Fruit fly (Drosophila melanogaster) whole organism, embryonic: Measurements from ENCODE around the gene Pgant8.

Experiments
- Adf1 ChIP-seq: fragments of 200-800 bp; sonication (Bioruptor generic); IDR thresholded peaks from 2 replicates; pipeline ENCODE4 v1.3.6; 2022; ENCODE audit warnings: missing biosample characterization, missing genetic modification characterization
- Asciz ChIP-seq: fragments of 200-800 bp; sonication (Bioruptor generic); optimal IDR thresholded peaks from 2 replicates; lab custom pipeline; 2017; ENCODE audit warnings: missing biosample characterization, mild to moderate bottlenecking, missing genetic modification characterization, missing genetic modification reagents
- Atf3 ChIP-seq: fragments of 200-800 bp; sonication (Bioruptor generic); optimal IDR thresholded peaks from 3 replicates; lab custom pipeline; 2016; ENCODE audit warnings: missing biosample characterization, missing genetic modification characterization
- Atf6 ChIP-seq: fragments of 200-800 bp; sonication (Bioruptor generic); IDR thresholded peaks from 2 replicates; pipeline ENCODE4 v1.3.6; 2022; ENCODE audit warnings: missing biosample characterization, missing genetic modification characterization
- Bgb ChIP-seq: fragments of 200-800 bp; sonication (Bioruptor generic); IDR thresholded peaks from 2 replicates; pipeline ENCODE4 v1.3.6; 2022; ENCODE audit warnings: missing biosample characterization, missing genetic modification characterization; ENCODE audit not compliant: partially characterized antibody
- BtbVII ChIP-seq: fragments of 200-800 bp; sonication (Bioruptor generic); optimal IDR thresholded peaks from 3 replicates; lab custom pipeline; 2017; ENCODE audit warnings: missing biosample characterization, mild to moderate bottlenecking, missing genetic modification characterization
- CG10147 ChIP-seq: fragments of 200-800 bp; sonication (Bioruptor generic); optimal IDR thresholded peaks from 2 replicates; lab custom pipeline; 2019; ENCODE audit warnings: missing biosample characterization, mild to moderate bottlenecking, missing genetic modification characterization, moderate library complexity
- CG10366 ChIP-seq: fragments of 200-800 bp; sonication (Bioruptor generic); IDR thresholded peaks from 2 replicates; pipeline ENCODE4 v1.3.6; 2022; ENCODE audit warnings: missing biosample characterization, missing genetic modification characterization
- CG12071 ChIP-seq: fragments of 200-800 bp; sonication (Bioruptor generic); optimal IDR thresholded peaks from 3 replicates; lab custom pipeline; 2018; ENCODE audit warnings: missing biosample characterization, mild to moderate bottlenecking, missing genetic modification characterization
- CG14050 ChIP-seq: fragments of 200-800 bp; sonication (Bioruptor generic); IDR thresholded peaks from 3 replicates; pipeline ENCODE4 v1.3.6; 2022; ENCODE audit warnings: missing biosample characterization, missing genetic modification characterization
- CG15269 ChIP-seq: fragments of 200-800 bp; sonication (Bioruptor generic); optimal IDR thresholded peaks from 2 replicates; lab custom pipeline; 2018; ENCODE audit warnings: missing biosample characterization, mild to moderate bottlenecking, missing genetic modification characterization, moderate library complexity
- CG16779 ChIP-seq: fragments of 200-800 bp; sonication (Bioruptor generic); IDR thresholded peaks from 2 replicates; pipeline ENCODE4 v1.3.6; 2022; ENCODE audit warnings: missing biosample characterization, missing genetic modification characterization
- CG2712 ChIP-seq: fragments of 200-800 bp; optimal IDR thresholded peaks from 3 replicates; lab custom pipeline; 2019; ENCODE audit warnings: missing biosample characterization, mild to moderate bottlenecking, missing genetic modification characterization, moderate library complexity
- CG2875 ChIP-seq: fragments of 200-800 bp; sonication (Bioruptor generic); optimal IDR thresholded peaks from 2 replicates; lab custom pipeline; 2017; ENCODE audit warnings: missing biosample characterization, mild to moderate bottlenecking, missing genetic modification characterization, missing genetic modification reagents
- CG30403 ChIP-seq: fragments of 200-800 bp; sonication (Bioruptor generic); optimal IDR thresholded peaks from 3 replicates; lab custom pipeline; 2016; ENCODE audit warnings: missing biosample characterization, missing genetic modification characterization
- CG32772 ChIP-seq: fragments of 200-800 bp; sonication (Bioruptor generic); IDR thresholded peaks from 2 replicates; pipeline ENCODE4 v1.3.6; 2022; ENCODE audit warnings: missing biosample characterization, missing genetic modification characterization
- CG3838 ChIP-seq: fragments of 200-800 bp; sonication (Bioruptor generic); optimal IDR thresholded peaks from 3 replicates; lab custom pipeline; 2016; ENCODE audit warnings: missing biosample characterization, missing genetic modification characterization
- CG4617 ChIP-seq: fragments of 200-800 bp; sonication (Bioruptor generic); optimal IDR thresholded peaks from 3 replicates; lab custom pipeline; 2016; ENCODE audit warnings: missing biosample characterization, missing genetic modification characterization, borderline replicate concordance
- CG6175 ChIP-seq: fragments of 200-800 bp; sonication (Bioruptor generic); IDR thresholded peaks from 3 replicates; pipeline ENCODE4 v1.3.6; 2022; ENCODE audit warnings: missing biosample characterization, missing genetic modification characterization
- CG7987 ChIP-seq: fragments of 200-800 bp; sonication (Bioruptor generic); optimal IDR thresholded peaks from 2 replicates; lab custom pipeline; 2018; ENCODE audit warnings: missing biosample characterization, mild to moderate bottlenecking, missing genetic modification characterization, moderate library complexity
- CG9437 ChIP-seq: fragments of 200-800 bp; sonication (Bioruptor generic); optimal IDR thresholded peaks from 2 replicates; lab custom pipeline; 2018; ENCODE audit warnings: missing biosample characterization, mild to moderate bottlenecking, missing genetic modification characterization
- CG9609 ChIP-seq: fragments of 200-800 bp; sonication (Bioruptor generic); optimal IDR thresholded peaks from 3 replicates; lab custom pipeline; 2016; ENCODE audit warnings: missing biosample characterization, missing genetic modification characterization
- CG9876 ChIP-seq: fragments of 200-800 bp; sonication (Bioruptor generic); optimal IDR thresholded peaks from 2 replicates; lab custom pipeline; 2016; ENCODE audit warnings: missing biosample characterization, missing genetic modification characterization
- Dll ChIP-seq: fragments of 200-800 bp; sonication (Bioruptor generic); IDR thresholded peaks from 4 replicates; pipeline ENCODE4 v1.3.6; 2022; ENCODE audit warnings: missing biosample characterization, missing genetic modification characterization; ENCODE audit not compliant: partially characterized antibody
- Gug ChIP-seq: fragments of 200-800 bp; sonication (Bioruptor generic); IDR thresholded peaks from 4 replicates; pipeline ENCODE4 v1.3.6; 2022; ENCODE audit warnings: missing biosample characterization, missing genetic modification characterization
- HLH54F ChIP-seq: fragments of 200-800 bp; sonication (Bioruptor generic); optimal IDR thresholded peaks from 3 replicates; lab custom pipeline; 2016; ENCODE audit warnings: missing biosample characterization, missing genetic modification characterization
- Hr39 ChIP-seq: fragments of >200 bp; optimal IDR thresholded peaks from 2 replicates; lab custom pipeline; 2017
- Hsf ChIP-seq: fragments of 200-800 bp; sonication (Bioruptor generic); optimal IDR thresholded peaks from 3 replicates; lab custom pipeline; 2016; ENCODE audit warnings: missing biosample characterization, missing genetic modification characterization
- Meics ChIP-seq: fragments of 200-800 bp; sonication (Bioruptor generic); optimal IDR thresholded peaks from 2 replicates; lab custom pipeline; 2017; ENCODE audit warnings: missing biosample characterization, mild to moderate bottlenecking, missing genetic modification characterization
- NK7.1 ChIP-seq: fragments of 200-800 bp; sonication (Bioruptor generic); optimal IDR thresholded peaks from 3 replicates; lab custom pipeline; 2016; ENCODE audit warnings: missing biosample characterization, missing genetic modification characterization
- Rfx ChIP-seq: fragments of 200-800 bp; sonication (Bioruptor generic); IDR thresholded peaks from 2 replicates; pipeline ENCODE4 v1.3.6; 2022; ENCODE audit warnings: missing biosample characterization, missing genetic modification characterization
- Side ChIP-seq: fragments of 200-800 bp; sonication (Bioruptor generic); optimal IDR thresholded peaks from 2 replicates; lab custom pipeline; 2016; ENCODE audit warnings: missing biosample characterization, missing genetic modification characterization
- abd-A ChIP-seq: fragments of 200-800 bp; sonication (Bioruptor generic); optimal IDR thresholded peaks from 3 replicates; lab custom pipeline; 2019; ENCODE audit warnings: missing biosample characterization, mild to moderate bottlenecking, missing genetic modification characterization, moderate library complexity
- ac ChIP-seq: fragments of 200-800 bp; sonication (Bioruptor generic); optimal IDR thresholded peaks from 3 replicates; lab custom pipeline; 2017; ENCODE audit warnings: missing biosample characterization, mild to moderate bottlenecking, missing genetic modification characterization
- ash1 ChIP-seq: fragments of 200-800 bp; sonication (Bioruptor generic); optimal IDR thresholded peaks from 2 replicates; lab custom pipeline; 2018; ENCODE audit warnings: missing biosample characterization, mild to moderate bottlenecking, missing genetic modification characterization
- bowl ChIP-seq: fragments of 200-800 bp; sonication (Bioruptor generic); IDR thresholded peaks from 2 replicates; pipeline ENCODE4 v1.3.6; 2022; ENCODE audit warnings: missing biosample characterization, missing genetic modification characterization
- br ChIP-seq: fragments of >200 bp; optimal IDR thresholded peaks from 2 replicates; lab custom pipeline; 2017
- chif ChIP-seq, 2 experiments: fragments of 200-800 bp; sonication (Bioruptor generic); optimal IDR thresholded peaks; 3 replicates each; lab custom pipeline; 2016; ENCODE audit warnings: missing biosample characterization in 2 of 2, missing genetic modification characterization in 2 of 2
- chinmo ChIP-seq: fragments of 200-800 bp; sonication (Bioruptor generic); IDR thresholded peaks from 4 replicates; pipeline ENCODE4 v1.3.6; 2022; ENCODE audit warnings: missing biosample characterization, missing genetic modification characterization; ENCODE audit not compliant: partially characterized antibody
- eyg ChIP-seq: fragments of 200-800 bp; sonication (Bioruptor generic); optimal IDR thresholded peaks from 3 replicates; lab custom pipeline; 2016; ENCODE audit warnings: missing biosample characterization, missing genetic modification characterization
- gcm2 ChIP-seq: fragments of 200-800 bp; sonication (Bioruptor generic); optimal IDR thresholded peaks from 2 replicates; lab custom pipeline; 2016; ENCODE audit warnings: missing biosample characterization, missing genetic modification characterization
- knrl ChIP-seq: fragments of 200-800 bp; sonication (Bioruptor generic); IDR thresholded peaks from 3 replicates; pipeline ENCODE4 v1.3.6; 2022; ENCODE audit warnings: missing biosample characterization, missing genetic modification characterization; ENCODE audit not compliant: partially characterized antibody
- lab ChIP-seq: fragments of 200-800 bp; sonication (Bioruptor generic); optimal IDR thresholded peaks from 3 replicates; lab custom pipeline; 2017; ENCODE audit warnings: missing biosample characterization, missing genetic modification characterization, mild to moderate bottlenecking, moderate library complexity, missing genetic modification reagents
- luna ChIP-seq: fragments of 200-800 bp; sonication (Bioruptor generic); optimal IDR thresholded peaks from 2 replicates; lab custom pipeline; 2016; ENCODE audit warnings: missing biosample characterization, missing genetic modification characterization
- prd ChIP-seq, 3 experiments: fragments of >200 bp in 2 of 3; fragments of 200-800 bp in 1 of 3; sonication (Bioruptor generic) in 1 of 3; optimal IDR thresholded peaks in 2 of 3; IDR thresholded peaks in 1 of 3; 2 replicates in 2 of 3; 3 replicates in 1 of 3; pipeline versions ENCODE4 v1.3.6 to Lab custom; 2017 to 2022; ENCODE audit warnings: missing biosample characterization in 1 of 3, missing genetic modification characterization in 1 of 3
- rib ChIP-seq: fragments of 200-800 bp; sonication (Bioruptor generic); IDR thresholded peaks from 2 replicates; pipeline ENCODE4 v1.3.6; 2022; ENCODE audit warnings: missing biosample characterization, missing genetic modification characterization
- run ChIP-seq: fragments of 200-800 bp; sonication (Bioruptor generic); optimal IDR thresholded peaks from 3 replicates; lab custom pipeline; 2018; ENCODE audit warnings: missing biosample characterization, mild to moderate bottlenecking, missing genetic modification characterization
- seq ChIP-seq: fragments of 200-800 bp; sonication (Bioruptor generic); IDR thresholded peaks from 2 replicates; pipeline ENCODE4 v1.3.6; 2022; ENCODE audit warnings: missing biosample characterization, missing genetic modification characterization
- sqz ChIP-seq: fragments of 200-800 bp; sonication (Bioruptor generic); optimal IDR thresholded peaks from 3 replicates; lab custom pipeline; 2018; ENCODE audit warnings: missing biosample characterization, mild to moderate bottlenecking, missing genetic modification characterization
- z ChIP-seq: fragments of 200-800 bp; sonication (Bioruptor generic); IDR thresholded peaks from 3 replicates; pipeline ENCODE4 v1.3.6; 2022; ENCODE audit warnings: missing biosample characterization, missing genetic modification characterization

Gene Pgant8

dm6 chr3L:15713932-15714492 lies 30.3 kb downstream of the Pgant8 start (continued):
- TF ChIP-seq knrl (GFP tag; lab: Robert Waterston, UW): no peak
- TF ChIP-seq Atf3 (GFP tag; lab: Kevin White, UChicago): peak; percentile 21
- TF ChIP-seq Hr39: no peak
- 0 out of 2 replicates have a peak, but pooled peaks have one; percentile 10 for TF ChIP-seq bowl (GFP tag; lab: Robert Waterston, UW)
- TF ChIP-seq CG16779 (GFP tag; lab: Robert Waterston, UW): peak; percentile 46; the same call in 1 of the 2 replicates
- no peak for TF ChIP-seq Hsf (GFP tag; lab: Kevin White, UChicago)
- TF ChIP-seq prd (optimal IDR thresholded peaks at IDR 0.05; lab: Kevin White, UChicago): no peak
- TF ChIP-seq prd (GFP tag; IDR thresholded peaks at IDR 0.05; lab: Robert Waterston, UW): peak; percentile 61; the same call in 2 of the 3 replicates
- TF ChIP-seq CG3838 (GFP tag; lab: Kevin White, UChicago): peak; percentile 24
- TF ChIP-seq CG14050 (GFP tag; lab: Robert Waterston, UW): no peak
- TF ChIP-seq CG7987 (GFP tag; lab: Kevin White, UChicago): peak; percentile 70
- TF ChIP-seq CG15269 (tag; lab: Kevin White, UChicago): peak; percentile 20
- no peak for TF ChIP-seq sqz (GFP tag; lab: Kevin White, UChicago)
- TF ChIP-seq Gug: no peak
- peak; percentile 76 for TF ChIP-seq CG12071 (GFP tag; lab: Kevin White, UChicago)
- no peak for TF ChIP-seq gcm2 (GFP tag; lab: Kevin White, UChicago)
- peak; percentile 73 for TF ChIP-seq eyg
- TF ChIP-seq z (GFP tag; lab: Robert Waterston, UW): no peak
- TF ChIP-seq run (tag; lab: Kevin White, UChicago): no peak
- TF ChIP-seq CG30403 (GFP tag; lab: Kevin White, UChicago): no peak
- peak; percentile 81 for TF ChIP-seq lab (GFP tag; lab: Kevin White, UChicago)
- peak; percentile 63 for TF ChIP-seq Atf6 (GFP tag; lab: Robert Waterston, UW)
- TF ChIP-seq abd-A: no peak
- peak; percentile 71 for TF ChIP-seq seq (GFP tag; lab: Robert Waterston, UW)
- TF ChIP-seq ash1 (GFP tag; lab: Kevin White, UChicago): peak; percentile 70
- TF ChIP-seq CG9437 (GFP tag; lab: Kevin White, UChicago): no peak
- TF ChIP-seq rib: peak; percentile 27; the same call in 1 of the 2 replicates
- TF ChIP-seq HLH54F (GFP tag; lab: Kevin White, UChicago): peak; percentile 5
- TF ChIP-seq CG4617: peak; percentile 12
- TF ChIP-seq NK7.1: peak; percentile 30
- TF ChIP-seq Adf1: no peak
- TF ChIP-seq Rfx (GFP tag; lab: Robert Waterston, UW): peak; percentile 42; the same call in 1 of the 2 replicates
- TF ChIP-seq chinmo: no peak
- TF ChIP-seq CG9876 (GFP tag; lab: Kevin White, UChicago): peak; percentile 29
- TF ChIP-seq CG2875 (GFP tag; lab: Kevin White, UChicago): peak; percentile 76
- peak; percentile 73 for TF ChIP-seq Side (GFP tag; lab: Kevin White, UChicago)
- no peak for TF ChIP-seq CG10366
- no peak for TF ChIP-seq Bgb (GFP tag; lab: Robert Waterston, UW)
- peak; percentile 28 for TF ChIP-seq CG2712 (tag; lab: Kevin White, UChicago)
- TF ChIP-seq chif (GFP tag; optimal IDR thresholded peaks at IDR 0.05; lab: Kevin White, UChicago): peak; percentile 42 to 48
- no peak for TF ChIP-seq br (lab: Kevin White, UChicago)
- TF ChIP-seq CG9609 (GFP tag; lab: Kevin White, UChicago): peak; percentile 12
- TF ChIP-seq Meics (GFP tag; lab: Kevin White, UChicago): peak; percentile 59
- TF ChIP-seq luna: no peak
- peak; percentile 70 for TF ChIP-seq Asciz (GFP tag; lab: Kevin White, UChicago)
- peak; percentile 66 for TF ChIP-seq ac
- no peak for TF ChIP-seq CG10147 (GFP tag; lab: Kevin White, UChicago)
- no peak for TF ChIP-seq CG6175 (GFP tag; lab: Robert Waterston, UW)
- TF ChIP-seq Dll (GFP tag; lab: Robert Waterston, UW): no peak
- TF ChIP-seq BtbVII (GFP tag; lab: Kevin White, UChicago): peak; percentile 58
- peak; percentile 37; the same call in 1 of the 2 replicates for TF ChIP-seq CG32772 (GFP tag; lab: Robert Waterston, UW)
